Fruit fly (Drosophila melanogaster): ENCODE data around the gene ND-B8.

ND-B8 gene

DNA sequence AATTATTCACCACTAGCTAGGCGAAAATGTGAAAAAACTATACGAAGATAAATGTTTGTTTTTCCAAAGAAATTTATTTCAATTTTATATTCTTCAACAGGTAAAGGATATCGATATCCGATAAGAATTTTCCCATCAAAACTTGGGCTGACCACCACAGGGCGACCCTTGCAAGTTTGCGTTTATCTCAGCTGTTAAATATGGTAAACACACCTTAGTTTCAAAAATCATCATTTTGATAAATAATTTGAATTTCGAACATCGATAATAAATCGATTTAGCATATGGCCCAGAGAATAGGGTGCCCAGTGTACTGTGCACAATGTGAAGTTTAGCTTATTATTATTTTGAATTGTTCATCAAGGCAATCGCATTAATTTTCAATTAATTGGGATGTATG, 8.9 kb downstream of the ND-B8 start, which contains the start of the genes CG15443 and Paris:
TSS of gene CG15443 (minus strand) at position 125 of the 400 bp plus-strand sequence.
TSS of gene Paris (plus strand) at position 289 of the 400 bp plus-strand sequence.
- peak; percentile 14 for TF ChIP-seq CG9705 (GFP tag; optimal IDR thresholded peaks at IDR 0.05)
- TF ChIP-seq HLH106 (tag; optimal IDR thresholded peaks at IDR 0.05): no peak
- no peak for TF ChIP-seq Rel (GFP tag; optimal IDR thresholded peaks at IDR 0.05)
- peak; percentile 32 for TF ChIP-seq Rel (tag; optimal IDR thresholded peaks at IDR 0.05)

DNA sequence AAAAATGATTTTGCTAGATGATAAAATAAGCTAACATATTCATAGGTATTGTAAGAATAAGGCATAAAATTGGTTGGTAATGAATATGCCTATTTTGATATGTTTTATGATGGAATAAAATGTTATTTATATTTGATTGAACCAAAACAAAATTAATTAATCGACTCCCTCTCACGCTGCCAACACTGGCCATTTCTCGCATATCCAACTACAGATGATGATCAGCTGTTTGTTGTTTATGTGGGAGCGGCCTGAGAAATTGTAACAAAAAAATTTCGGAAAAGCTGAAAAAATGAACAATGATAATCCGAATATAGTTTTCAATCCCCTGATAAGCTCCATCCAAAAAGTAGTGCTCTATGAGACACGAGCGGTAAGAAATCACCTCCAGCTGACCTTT, 10.5 kb downstream of the ND-B8 start, which contains the start of gene FIG4:
TSS of gene FIG4 (plus strand) at position 229 of the 400 bp plus-strand sequence.
- TF ChIP-seq woc (GFP tag; optimal IDR thresholded peaks at IDR 0.05): peak; percentile 74
- TF ChIP-seq Myc (optimal IDR thresholded peaks at IDR 0.05): peak; percentile 18
- no peak for TF ChIP-seq Jra (GFP tag; optimal IDR thresholded peaks at IDR 0.05)

DNA sequence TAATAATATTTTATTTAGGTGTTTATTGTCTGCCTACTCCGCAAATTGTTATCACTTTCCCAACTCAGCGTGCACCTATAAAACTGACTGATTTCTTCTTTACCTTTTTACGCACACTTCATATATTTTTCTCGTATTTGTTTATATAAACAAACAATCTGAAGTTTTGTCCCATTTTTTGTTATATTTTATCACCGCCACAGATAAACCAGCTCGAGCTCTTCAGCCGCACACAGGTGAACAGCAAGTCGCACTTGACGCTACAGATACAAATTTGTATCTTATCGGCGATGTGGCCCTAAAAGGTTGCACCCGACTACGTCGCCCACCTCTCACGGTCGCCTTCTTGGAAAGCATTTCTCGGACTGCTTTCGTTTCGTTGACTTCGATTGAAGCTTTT, 21.0 kb downstream of the ND-B8 start:
- TF ChIP-seq h (GFP tag; optimal IDR thresholded peaks at IDR 0.05) (peak; percentile 22), sage (GFP tag; optimal IDR thresholded peaks at IDR 0.05) (no peak), fru (GFP tag; optimal IDR thresholded peaks at IDR 0.05) (peak; percentile 23)

DNA sequence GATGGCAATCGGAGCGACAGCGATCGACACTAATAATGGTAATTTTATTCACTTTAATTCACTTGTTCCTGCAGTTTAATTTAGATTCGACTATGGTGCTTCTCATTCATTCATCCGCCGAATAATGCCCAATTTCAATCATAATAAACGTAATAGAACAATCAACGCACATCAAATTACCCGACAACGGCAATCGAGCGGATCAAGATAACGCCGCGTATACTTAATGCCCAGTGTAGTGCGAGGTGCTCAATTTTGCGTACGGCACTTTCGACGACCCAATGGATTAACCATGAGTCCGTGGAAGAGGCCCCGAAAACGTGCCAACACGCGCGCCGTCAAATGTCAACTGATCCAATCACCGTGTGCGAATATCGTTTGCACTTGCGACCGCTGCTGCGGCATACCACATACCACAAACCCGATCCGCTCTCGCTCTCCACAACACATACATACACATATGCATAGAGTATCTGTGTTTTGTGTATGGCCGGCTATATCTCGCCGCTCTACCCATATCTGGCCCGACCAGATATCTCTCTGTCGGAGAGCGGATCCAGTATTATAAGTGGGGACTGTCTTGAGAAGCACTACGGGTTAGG, 22.3 kb downstream of the ND-B8 start, which contains the start of gene ine:
TSS of gene ine (minus strand) at position 351 of the 602 bp plus-strand sequence.
- TF ChIP-seq Dif (GFP tag; optimal IDR thresholded peaks at IDR 0.05; ENCODE audit: partially characterized antibody) (peak; percentile 28), Hnf4 (GFP tag; optimal IDR thresholded peaks at IDR 0.05) (no peak), h (GFP tag; optimal IDR thresholded peaks at IDR 0.05) (peak; percentile 52), OdsH (GFP tag; optimal IDR thresholded peaks at IDR 0.05) (no peak)

DNA sequence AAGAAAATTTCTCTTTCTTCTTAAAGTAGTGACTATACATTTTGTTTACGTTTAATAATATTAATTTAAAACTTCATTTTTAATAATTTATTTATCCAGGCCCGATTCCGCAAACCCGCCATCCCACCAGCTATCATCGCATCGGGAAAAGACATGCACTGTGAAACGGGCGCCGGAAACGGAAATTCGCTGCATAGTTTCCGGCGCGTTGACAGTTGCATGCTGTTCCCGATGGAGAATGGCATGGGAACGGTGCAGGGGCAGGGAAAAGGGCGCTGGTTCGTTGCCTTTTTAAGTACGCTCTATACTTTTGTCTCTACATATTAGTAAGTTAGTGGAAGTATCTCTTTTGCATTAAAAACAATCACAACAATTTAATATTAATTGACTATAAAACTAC, 23.6 kb downstream of the ND-B8 start:
- TF ChIP-seq dsf (GFP tag; optimal IDR thresholded peaks at IDR 0.05; ENCODE audit: borderline replicate concordance): no peak
- no peak for TF ChIP-seq rgr (GFP tag; optimal IDR thresholded peaks at IDR 0.05)
- TF ChIP-seq tai (GFP tag; optimal IDR thresholded peaks at IDR 0.05): no peak
- TF ChIP-seq CrebA (GFP tag; optimal IDR thresholded peaks at IDR 0.05; ENCODE audit: borderline replicate concordance): no peak

Data from whole organism, wandering third instar larva.